Worm (Caenorhabditis elegans): Measurements from ENCODE around the gene let-2.

The let-2 gene

DNA sequence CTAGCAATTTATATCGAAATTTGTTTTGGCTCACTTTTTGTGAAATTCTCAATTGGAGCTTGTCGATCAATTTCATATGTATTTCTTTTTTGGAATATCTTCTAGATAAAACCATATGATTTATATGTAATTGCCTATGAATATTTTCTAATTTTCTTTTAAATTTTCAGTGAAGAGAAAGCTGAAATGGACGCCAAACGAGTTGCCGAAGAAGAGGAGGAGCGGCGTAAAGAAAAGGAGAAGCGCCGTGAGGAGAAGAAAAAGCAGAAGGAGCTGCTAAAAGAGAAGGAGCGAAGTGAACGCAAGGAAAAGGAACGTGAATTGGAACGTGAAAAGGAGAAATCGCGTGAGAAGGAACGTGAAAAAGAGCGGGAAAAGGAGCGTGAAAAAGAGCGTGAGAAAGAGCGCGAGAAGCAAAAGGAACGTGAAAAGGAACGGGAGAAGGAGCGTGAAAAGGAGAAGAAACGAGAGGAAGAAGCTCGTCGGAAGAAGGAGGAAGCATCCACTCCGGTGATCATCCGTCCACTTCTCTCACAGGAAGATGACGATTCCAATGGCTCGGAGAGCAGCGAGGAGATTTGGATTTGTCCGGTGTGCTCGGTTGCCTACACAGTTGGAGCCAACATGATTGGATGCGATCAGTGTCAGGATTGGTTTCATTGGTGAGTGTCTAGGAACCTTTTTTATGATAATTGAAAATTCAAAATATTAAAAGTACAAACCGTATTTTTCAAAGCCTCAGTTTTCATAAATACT lies 45.1 kb downstream of the let-2 start:
- TF ChIP-seq grh-1 (GFP tag; IDR thresholded peaks at IDR 0.05) (no peak), swsn-7 (tag; optimal IDR thresholded peaks at IDR 0.05) (no peak), rnt-1 (tag; optimal IDR thresholded peaks at IDR 0.05) (no peak), irx-1 (tag; optimal IDR thresholded peaks at IDR 0.05) (no peak), lin-35 (GFP tag; optimal IDR thresholded peaks at IDR 0.05) (no peak), nhr-90 (tag; optimal IDR thresholded peaks at IDR 0.05; ENCODE audit: poor library complexity) (no peak), dsc-1 (tag; optimal IDR thresholded peaks at IDR 0.05) (no peak), zip-4 (GFP tag; optimal IDR thresholded peaks at IDR 0.05) (no peak), unc-130 (tag; optimal IDR thresholded peaks at IDR 0.05) (no peak), ceh-88 (GFP tag; IDR thresholded peaks at IDR 0.05) (no peak), elt-2 (tag; optimal IDR thresholded peaks at IDR 0.05) (no peak), lin-14 (GFP tag; optimal IDR thresholded peaks at IDR 0.05) (no peak), nhr-19 (GFP tag; conservative IDR thresholded peaks at IDR 0.05) (no peak), fkh-8 (tag; optimal IDR thresholded peaks at IDR 0.05) (no peak), lin-15B (tag; optimal IDR thresholded peaks at IDR 0.05) (no peak), nhr-237 (tag; optimal IDR thresholded peaks at IDR 0.05) (no peak), F16B12.6 (tag; optimal IDR thresholded peaks at IDR 0.05) (no peak), fos-1 (tag; optimal IDR thresholded peaks at IDR 0.05) (no peak)

DNA sequence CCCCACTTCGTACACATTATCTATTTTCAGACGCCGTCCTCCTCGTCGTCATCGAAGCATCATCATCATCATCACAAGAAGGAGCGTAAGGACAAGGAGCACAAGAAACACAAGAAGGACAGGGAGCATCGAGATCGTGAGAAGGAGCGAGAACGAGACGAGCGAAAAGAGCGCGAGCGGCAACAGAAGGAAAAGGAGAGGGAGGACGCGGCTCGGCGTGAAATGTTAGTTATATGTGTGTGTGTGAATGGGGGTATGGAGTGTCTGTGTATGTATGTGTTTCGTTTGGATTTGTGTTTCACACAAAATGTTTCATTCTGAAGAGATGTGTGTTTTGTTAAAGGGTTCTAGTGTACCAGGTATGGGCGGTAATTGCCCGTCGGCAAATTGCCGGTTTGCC lies 46.9 kb downstream of the let-2 start:
- TF ChIP-seq elt-2 (tag; optimal IDR thresholded peaks at IDR 0.05) (no peak), Y116A8C.19 (tag; optimal IDR thresholded peaks at IDR 0.05; ENCODE audit: borderline replicate concordance) (no peak), nhr-28 (tag; optimal IDR thresholded peaks at IDR 0.05) (no peak), unc-98 (GFP tag; IDR thresholded peaks at IDR 0.05) (no peak), xbp-1 (tag; optimal IDR thresholded peaks at IDR 0.05) (no peak), lin-15B (tag; optimal IDR thresholded peaks at IDR 0.05) (no peak), C04F5.9 (tag; optimal IDR thresholded peaks at IDR 0.05) (no peak), lsy-2 (tag; optimal IDR thresholded peaks at IDR 0.05) (no peak), lin-14 (GFP tag; optimal IDR thresholded peaks at IDR 0.05) (peak; percentile 50), snu-23 (GFP tag; optimal IDR thresholded peaks at IDR 0.05) (peak; percentile 15), nhr-77 (tag; optimal IDR thresholded peaks at IDR 0.05) (no peak), fkh-8 (tag; optimal IDR thresholded peaks at IDR 0.05) (peak; percentile 12), dsc-1 (tag; optimal IDR thresholded peaks at IDR 0.05) (no peak), swsn-7 (tag; optimal IDR thresholded peaks at IDR 0.05) (peak; percentile 15), sptf-1 (tag; optimal IDR thresholded peaks at IDR 0.05) (no peak), ceh-82 (tag; optimal IDR thresholded peaks at IDR 0.05) (peak in 1 of 3 experiments; percentile 13), unc-86 (tag; optimal IDR thresholded peaks at IDR 0.05) (peak; percentile 2)

DNA sequence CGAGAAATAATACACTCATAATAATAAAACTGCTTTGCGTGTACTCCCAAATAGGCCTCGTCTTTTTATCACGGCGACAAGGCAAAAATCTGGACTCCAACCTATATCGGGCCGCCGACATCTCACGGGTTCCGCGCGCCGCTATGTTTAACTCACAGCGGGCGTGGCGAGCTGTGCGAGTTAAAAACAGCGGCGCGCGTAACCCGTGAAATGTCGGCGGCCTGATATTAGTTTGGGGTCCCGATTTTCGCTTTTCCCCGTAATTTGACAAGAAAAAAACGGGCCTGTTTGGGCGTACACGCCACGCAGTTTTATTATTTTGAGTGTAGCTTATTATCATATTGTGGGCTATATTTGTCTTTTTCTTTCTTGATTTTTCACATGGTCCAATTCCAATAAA lies 47.3 kb downstream of the let-2 start:
- peak; percentile 77 for TF ChIP-seq snpc-4 (tag; optimal IDR thresholded peaks at IDR 0.05)
- TF ChIP-seq fkh-8 (tag; optimal IDR thresholded peaks at IDR 0.05): no peak
- no peak for TF ChIP-seq skn-1 (tag; optimal IDR thresholded peaks at IDR 0.05)
- no peak for TF ChIP-seq nhr-76 (tag; optimal IDR thresholded peaks at IDR 0.05)
- TF ChIP-seq lin-15B (tag; optimal IDR thresholded peaks at IDR 0.05): no peak
- TF ChIP-seq nhr-77 (tag; optimal IDR thresholded peaks at IDR 0.05): no peak
- no peak for TF ChIP-seq mep-1 (tag; optimal IDR thresholded peaks at IDR 0.05)
- no peak for TF ChIP-seq unc-130 (tag; optimal IDR thresholded peaks at IDR 0.05)
- TF ChIP-seq isw-1 (GFP tag; IDR thresholded peaks at IDR 0.05): no peak

DNA sequence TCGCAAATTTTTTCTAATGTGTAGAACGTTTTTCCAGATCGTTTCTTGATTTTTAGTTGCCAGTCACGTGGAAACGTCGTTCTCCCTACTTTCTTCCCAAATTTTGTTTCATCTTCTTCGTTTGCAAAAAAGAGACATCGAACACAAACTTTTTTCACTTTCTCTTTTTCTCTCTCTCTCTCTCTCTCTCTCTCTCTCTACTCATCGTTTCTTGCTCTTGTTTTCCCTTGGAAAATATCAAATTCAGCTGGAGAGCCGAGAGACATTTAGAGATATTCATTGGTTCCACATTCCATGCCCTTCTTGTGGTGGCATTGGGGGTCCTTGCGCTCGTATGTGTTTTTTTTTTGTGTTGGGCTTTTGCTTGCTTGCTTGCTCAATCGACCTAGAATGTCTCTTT lies 49.9 kb downstream of the let-2 start:
- TF ChIP-seq C16A3.4 (tag; optimal IDR thresholded peaks at IDR 0.05): no peak
- TF ChIP-seq blmp-1 (tag; optimal IDR thresholded peaks at IDR 0.05): no peak
- TF ChIP-seq lin-14 (GFP tag; optimal IDR thresholded peaks at IDR 0.05): peak; percentile 47
- no peak for TF ChIP-seq nhr-90 (tag; optimal IDR thresholded peaks at IDR 0.05; ENCODE audit: poor library complexity)
- TF ChIP-seq ceh-63 (GFP tag; optimal IDR thresholded peaks at IDR 0.05): no peak
- TF ChIP-seq elt-2 (tag; optimal IDR thresholded peaks at IDR 0.05): no peak
- peak; percentile 79 for TF ChIP-seq dsc-1 (tag; optimal IDR thresholded peaks at IDR 0.05)
- peak; percentile 4 for TF ChIP-seq unc-86 (tag; optimal IDR thresholded peaks at IDR 0.05)
- no peak for TF ChIP-seq pqm-1 (tag; optimal IDR thresholded peaks at IDR 0.05)
- TF ChIP-seq swsn-7 (tag; optimal IDR thresholded peaks at IDR 0.05): no peak
- TF ChIP-seq efl-1 (optimal IDR thresholded peaks at IDR 0.05): no peak
- TF ChIP-seq efl-1 (GFP tag; optimal IDR thresholded peaks at IDR 0.05 in 1 of 2): no peak
- no peak for TF ChIP-seq nhr-77 (tag; optimal IDR thresholded peaks at IDR 0.05)
